Fruit fly (Drosophila melanogaster): Measurements from ENCODE around the gene Syn.
A peak's percentile ranks its signal among the peaks of the same experiment; 100 is the strongest.

The Syn gene

DNA sequence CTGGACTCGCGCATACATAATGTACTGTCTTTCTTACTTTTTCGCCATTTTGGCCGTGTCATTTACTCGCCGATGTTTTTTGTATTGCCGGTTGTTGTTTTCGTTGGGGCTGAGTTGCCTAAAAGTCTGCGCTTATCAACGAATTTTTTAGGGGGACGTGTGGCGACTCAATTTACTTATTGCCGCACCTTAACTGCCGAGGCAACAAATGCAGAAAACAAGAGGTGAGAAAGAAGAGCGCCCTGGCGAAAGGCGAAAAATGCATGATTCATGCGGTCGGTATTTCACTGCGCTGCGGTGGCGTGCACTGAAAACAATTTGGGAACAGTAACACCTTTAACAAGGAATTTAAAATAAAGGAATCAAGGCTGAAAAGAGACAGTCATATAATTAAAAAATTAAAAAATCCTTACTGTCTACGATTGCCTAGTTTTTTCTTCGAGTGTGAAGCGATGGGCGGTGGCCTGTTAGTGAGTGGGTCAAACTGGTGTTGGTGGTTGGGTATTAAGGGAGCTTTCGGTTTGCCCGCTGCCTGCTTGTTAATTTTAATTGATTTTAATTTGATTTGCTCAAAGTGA is 78.5 kb downstream of the Syn start (continued):
- TF ChIP-seq CG11696 (GFP tag; IDR thresholded peaks at IDR 0.05) (peak; percentile 56), emc (GFP tag; optimal IDR thresholded peaks at IDR 0.05) (peak; percentile 34), chinmo (GFP tag; IDR thresholded peaks at IDR 0.05; ENCODE audit: partially characterized antibody) (no peak), CG11504 (tag; optimal IDR thresholded peaks at IDR 0.05) (peak; percentile 78), kah (GFP tag; optimal IDR thresholded peaks at IDR 0.05) (no peak), sug (tag; optimal IDR thresholded peaks at IDR 0.05) (no peak), CG31224 (GFP tag; IDR thresholded peaks at IDR 0.05) (peak; percentile 58), sna (GFP tag; IDR thresholded peaks at IDR 0.05; ENCODE audit: partially characterized antibody) (no peak), CG10267 (tag; optimal IDR thresholded peaks at IDR 0.05) (no peak), repo (GFP tag; optimal IDR thresholded peaks at IDR 0.05) (no peak), tap (tag; optimal IDR thresholded peaks at IDR 0.05) (peak; percentile 70), sim (GFP tag; IDR thresholded peaks at IDR 0.05) (no peak), CG12744 (GFP tag; optimal IDR thresholded peaks at IDR 0.05) (peak; percentile 14), Blimp-1 (GFP tag; optimal IDR thresholded peaks at IDR 0.05) (peak; percentile 62), sima (GFP tag; optimal IDR thresholded peaks at IDR 0.05) (no peak), rib (GFP tag; IDR thresholded peaks at IDR 0.05) (no peak), chn (GFP tag; optimal IDR thresholded peaks at IDR 0.05) (peak; percentile 43), Oli (tag; optimal IDR thresholded peaks at IDR 0.05) (peak; percentile 63), CG6791 (GFP tag; IDR thresholded peaks at IDR 0.05; ENCODE audit: partially characterized antibody) (no peak), CG15696 (tag; optimal IDR thresholded peaks at IDR 0.05) (no peak), Doc3 (GFP tag; IDR thresholded peaks at IDR 0.05; ENCODE audit: partially characterized antibody) (no peak), nerfin-2 (GFP tag; IDR thresholded peaks at IDR 0.05; ENCODE audit: partially characterized antibody) (no peak), CG32532 (GFP tag; IDR thresholded peaks at IDR 0.05) (peak; percentile 80), CkIIα-i1 (GFP tag; IDR thresholded peaks at IDR 0.05) (0 out of 2 replicates have a peak, but pooled peaks have one; percentile 10), fru (optimal IDR thresholded peaks at IDR 0.05) (no peak), shn (GFP tag; optimal IDR thresholded peaks at IDR 0.05) (peak; percentile 28), Kr (GFP tag; optimal IDR thresholded peaks at IDR 0.05) (no peak), Dip3 (GFP tag; optimal IDR thresholded peaks at IDR 0.05) (peak; percentile 52), pum (GFP tag; optimal IDR thresholded peaks at IDR 0.05) (peak; percentile 42), gcm (GFP tag; optimal IDR thresholded peaks at IDR 0.05) (peak; percentile 18), Rfx (GFP tag; IDR thresholded peaks at IDR 0.05) (peak; percentile 82), CG15601 (tag; optimal IDR thresholded peaks at IDR 0.05) (no peak), Adf1 (GFP tag; IDR thresholded peaks at IDR 0.05) (peak; percentile 22), z (GFP tag; IDR thresholded peaks at IDR 0.05) (no peak), klu (GFP tag; IDR thresholded peaks at IDR 0.05) (no peak), Ada2b (GFP tag; IDR thresholded peaks at IDR 0.05) (peak; percentile 77), fu2 (GFP tag; optimal IDR thresholded peaks at IDR 0.05) (no peak), BEAF-32 (GFP tag; optimal IDR thresholded peaks at IDR 0.05) (no peak), CG3847 (GFP tag; IDR thresholded peaks at IDR 0.05) (peak; percentile 50), ewg (GFP tag; optimal IDR thresholded peaks at IDR 0.05) (peak; percentile 58), CG1603 (tag; optimal IDR thresholded peaks at IDR 0.05) (peak; percentile 65), sob (GFP tag; IDR thresholded peaks at IDR 0.05) (peak; percentile 82), Rx (GFP tag; IDR thresholded peaks at IDR 0.05) (peak; percentile 64; the same call in 1 of the 2 replicates), croc (GFP tag; conservative IDR thresholded peaks at IDR 0.05) (no peak; the same call in 2 of the 3 replicates), CG17568 (GFP tag; optimal IDR thresholded peaks at IDR 0.05) (peak; percentile 15), pros (GFP tag; optimal IDR thresholded peaks at IDR 0.05) (no peak), gsb (GFP tag; IDR thresholded peaks at IDR 0.05) (0 out of 2 replicates have a peak, but pooled peaks have one; percentile 21), Mad (GFP tag; optimal IDR thresholded peaks at IDR 0.05) (no peak), pfk (GFP tag; optimal IDR thresholded peaks at IDR 0.05) (no peak), sc (optimal IDR thresholded peaks at IDR 0.05) (no peak), sc (GFP tag; optimal IDR thresholded peaks at IDR 0.05) (no peak)

Data from whole organism, embryonic.